Worm (Caenorhabditis elegans): Measurements from ENCODE around the gene srh-255.

srh-255 gene

ce11 chrV:17064676-17065075 lies at the start of gene srh-255:
TSS of gene srh-255 (plus strand) at chrV:17064976.
- TF ChIP-seq unc-62 (GFP tag; optimal IDR thresholded peaks at IDR 0.05) = no peak

ce11 chrV:17016787-17017186 lies 48.0 kb upstream of the srh-255 start, which contains the start of gene srh-97:
TSS of gene srh-97 (plus strand) at chrV:17017087.
- TF ChIP-seq unc-62 (GFP tag; optimal IDR thresholded peaks at IDR 0.05) = no peak

ce11 chrV:17019690-17020089 lies 45.1 kb upstream of the srh-255 start, which contains the start of gene F49H6.17:
TSS of gene F49H6.17 (plus strand) at chrV:17019990.
- TF ChIP-seq unc-62 (GFP tag; optimal IDR thresholded peaks at IDR 0.05) = no peak

- no peak for TF ChIP-seq unc-62 (GFP tag; optimal IDR thresholded peaks at IDR 0.05)
Observed at ce11 chrV:17021361-17021760, 43.4 kb upstream of the srh-255 start, which contains the start of gene F49H6.12. TSS of gene F49H6.12 (minus strand) at chrV:17021461.

ce11 chrV:17022613-17023322 lies 42.0 kb upstream of the srh-255 start, which contains the start of the genes F49H6.8 and F49H6.5:
TSS of gene F49H6.8 (minus strand) at chrV:17022663.
TSS of gene F49H6.5 (plus strand) at chrV:17023241.
- TF ChIP-seq unc-62 (GFP tag; optimal IDR thresholded peaks at IDR 0.05) = no peak

- TF ChIP-seq unc-62 (GFP tag; optimal IDR thresholded peaks at IDR 0.05) = no peak
Observed at ce11 chrV:17026289-17026688, 38.5 kb upstream of the srh-255 start, which contains the start of gene F49H6.15. TSS of gene F49H6.15 (minus strand) at chrV:17026389.

ce11 chrV:17030430-17030829 lies 34.3 kb upstream of the srh-255 start:
- TF ChIP-seq unc-62 (GFP tag; optimal IDR thresholded peaks at IDR 0.05) = no peak

- no peak for TF ChIP-seq unc-62 (GFP tag; optimal IDR thresholded peaks at IDR 0.05)
Observed at ce11 chrV:17035850-17036249, 28.9 kb upstream of the srh-255 start, which contains the start of gene srz-94. TSS of gene srz-94 (minus strand) at chrV:17035950.

ce11 chrV:17042263-17042662 lies 22.5 kb upstream of the srh-255 start, which contains the start of gene hpo-33:
TSS of gene hpo-33 (plus strand) at chrV:17042563.
- no peak for TF ChIP-seq unc-62 (GFP tag; optimal IDR thresholded peaks at IDR 0.05)

ce11 chrV:17044500-17044899 lies 20.3 kb upstream of the srh-255 start, which contains the start of gene F28B1.2:
TSS of gene F28B1.2 (plus strand) at chrV:17044800.
- TF ChIP-seq unc-62 (GFP tag; optimal IDR thresholded peaks at IDR 0.05) = no peak

ce11 chrV:17059987-17060386 lies 4.8 kb upstream of the srh-255 start, which contains the start of gene sri-66:
TSS of gene sri-66 (plus strand) at chrV:17060287.
- no peak for TF ChIP-seq unc-62 (GFP tag; optimal IDR thresholded peaks at IDR 0.05)

- no peak for TF ChIP-seq unc-62 (GFP tag; optimal IDR thresholded peaks at IDR 0.05)
Observed at ce11 chrV:17061585-17061984, 3.2 kb upstream of the srh-255 start, which contains the start of gene F28B1.9. TSS of gene F28B1.9 (plus strand) at chrV:17061885.

ce11 chrV:17066634-17067033 lies 1.9 kb downstream of the srh-255 start:
- no peak for TF ChIP-seq unc-62 (GFP tag; optimal IDR thresholded peaks at IDR 0.05)

ce11 chrV:17068839-17069238 lies 4.1 kb downstream of the srh-255 start, which contains the start of gene T05E12.8:
TSS of gene T05E12.8 (plus strand) at chrV:17069139.
- TF ChIP-seq unc-62 (GFP tag; optimal IDR thresholded peaks at IDR 0.05) = no peak

ce11 chrV:17071578-17071977 lies 6.8 kb downstream of the srh-255 start, which contains the start of gene srbc-14:
TSS of gene srbc-14 (minus strand) at chrV:17071678.
- TF ChIP-seq unc-62 (GFP tag; optimal IDR thresholded peaks at IDR 0.05) = no peak

- no peak for TF ChIP-seq unc-62 (GFP tag; optimal IDR thresholded peaks at IDR 0.05)
Observed at ce11 chrV:17075900-17076299, 11.1 kb downstream of the srh-255 start, which contains the start of gene str-125. TSS of gene str-125 (minus strand) at chrV:17076000.

- TF ChIP-seq unc-62 (GFP tag; optimal IDR thresholded peaks at IDR 0.05) = no peak
Observed at ce11 chrV:17077889-17078288, 13.1 kb downstream of the srh-255 start, which contains the start of gene T05E12.3. TSS of gene T05E12.3 (minus strand) at chrV:17077989.

Data from whole organism, dauer.